Fruit fly (Drosophila melanogaster): ENCODE measurements around the gene CG9981.

CG9981 gene

dm6 chrX:16383667-16384515 lies 21.0 kb downstream of the CG9981 start:
- TF ChIP-seq Pif1B (GFP tag; optimal IDR thresholded peaks at IDR 0.05) (no peak), CG34367 (tag; optimal IDR thresholded peaks at IDR 0.05) (no peak), CG12605 (GFP tag; IDR thresholded peaks at IDR 0.05) (no peak), CG4496 (GFP tag; IDR thresholded peaks at IDR 0.05) (no peak), gl (tag; optimal IDR thresholded peaks at IDR 0.05) (no peak), D1 (tag; optimal IDR thresholded peaks at IDR 0.05) (no peak), Ets98B (GFP tag; IDR thresholded peaks at IDR 0.05) (no peak), CG13204 (GFP tag; optimal IDR thresholded peaks at IDR 0.05) (no peak), CG8159 (tag; optimal IDR thresholded peaks at IDR 0.05) (no peak), CG9948 (tag; optimal IDR thresholded peaks at IDR 0.05) (no peak), fd96Ca (GFP tag; IDR thresholded peaks at IDR 0.05) (no peak), CG14655 (GFP tag; optimal IDR thresholded peaks at IDR 0.05) (no peak), CG32121 (GFP tag; IDR thresholded peaks at IDR 0.05) (no peak), Snoo (tag; optimal IDR thresholded peaks at IDR 0.05) (no peak), CG15710 (tag; optimal IDR thresholded peaks at IDR 0.05) (no peak), CG10348 (GFP tag; IDR thresholded peaks at IDR 0.05) (no peak)

- TF ChIP-seq CG17806 (tag; optimal IDR thresholded peaks at IDR 0.05), result no peak
- no peak for TF ChIP-seq CG34367 (tag; optimal IDR thresholded peaks at IDR 0.05)
- no peak for TF ChIP-seq CG14655 (GFP tag; optimal IDR thresholded peaks at IDR 0.05)
Observed at dm6 chrX:16374059-16374458, 30.9 kb downstream of the CG9981 start.

dm6 chrX:16373541-16373940 lies 31.4 kb downstream of the CG9981 start:
- TF ChIP-seq CG8159 (tag; optimal IDR thresholded peaks at IDR 0.05) (no peak), CG15710 (tag; optimal IDR thresholded peaks at IDR 0.05) (peak; percentile 24), Snoo (tag; optimal IDR thresholded peaks at IDR 0.05) (no peak), fd96Ca (GFP tag; IDR thresholded peaks at IDR 0.05) (no peak), Ets98B (GFP tag; IDR thresholded peaks at IDR 0.05) (peak; percentile 75), rn (GFP tag; IDR thresholded peaks at IDR 0.05) (no peak), CG10348 (GFP tag; IDR thresholded peaks at IDR 0.05) (no peak), EcR (GFP tag; optimal IDR thresholded peaks at IDR 0.05) (no peak), Pif1A (GFP tag; optimal IDR thresholded peaks at IDR 0.05) (no peak), gl (tag; optimal IDR thresholded peaks at IDR 0.05) (no peak), CG14655 (GFP tag; optimal IDR thresholded peaks at IDR 0.05) (no peak), CG4496 (GFP tag; IDR thresholded peaks at IDR 0.05) (peak; percentile 71; the same call in 2 of the 3 replicates), CG8301 (tag; optimal IDR thresholded peaks at IDR 0.05) (no peak), CG17806 (tag; optimal IDR thresholded peaks at IDR 0.05) (peak; percentile 25), CG12605 (GFP tag; IDR thresholded peaks at IDR 0.05) (peak; percentile 67), CG32121 (GFP tag; IDR thresholded peaks at IDR 0.05) (peak; percentile 37; the same call in 1 of the 2 replicates), CG9948 (tag; optimal IDR thresholded peaks at IDR 0.05) (peak; percentile 3), Pif1B (GFP tag; optimal IDR thresholded peaks at IDR 0.05) (peak; percentile 39), CG13204 (GFP tag; optimal IDR thresholded peaks at IDR 0.05) (no peak), CG34367 (tag; optimal IDR thresholded peaks at IDR 0.05) (peak; percentile 39), D1 (tag; optimal IDR thresholded peaks at IDR 0.05) (no peak)

dm6 chrX:16372492-16373350 lies 32.2 kb downstream of the CG9981 start, which contains the start of gene Fur2:
Gene Fur2, plus strand, starts transcription at chrX:16373086.
- TF ChIP-seq CG12605 (GFP tag; IDR thresholded peaks at IDR 0.05) (peak; percentile 73), gl (tag; optimal IDR thresholded peaks at IDR 0.05) (peak; percentile 54), Pif1B (GFP tag; optimal IDR thresholded peaks at IDR 0.05) (no peak), EcR (GFP tag; optimal IDR thresholded peaks at IDR 0.05) (no peak)

- TF ChIP-seq D1 (tag; optimal IDR thresholded peaks at IDR 0.05) (peak; percentile 51), Pif1B (GFP tag; optimal IDR thresholded peaks at IDR 0.05) (peak; percentile 14), CG15710 (tag; optimal IDR thresholded peaks at IDR 0.05) (no peak), rn (GFP tag; IDR thresholded peaks at IDR 0.05) (no peak), CG17806 (tag; optimal IDR thresholded peaks at IDR 0.05) (peak; percentile 28)
Observed at dm6 chrX:16371923-16372322, 33.0 kb downstream of the CG9981 start.

- TF ChIP-seq CG8301 (tag; optimal IDR thresholded peaks at IDR 0.05) (no peak), CG12605 (GFP tag; IDR thresholded peaks at IDR 0.05) (no peak), CG9948 (tag; optimal IDR thresholded peaks at IDR 0.05) (no peak), Pif1B (GFP tag; optimal IDR thresholded peaks at IDR 0.05) (no peak), Pif1A (GFP tag; optimal IDR thresholded peaks at IDR 0.05) (no peak), EcR (GFP tag; optimal IDR thresholded peaks at IDR 0.05) (no peak), CG14655 (GFP tag; optimal IDR thresholded peaks at IDR 0.05) (no peak), CG4496 (GFP tag; IDR thresholded peaks at IDR 0.05) (no peak), Ets98B (GFP tag; IDR thresholded peaks at IDR 0.05) (no peak), CG32121 (GFP tag; IDR thresholded peaks at IDR 0.05) (no peak), CG10348 (GFP tag; IDR thresholded peaks at IDR 0.05) (no peak), Snoo (tag; optimal IDR thresholded peaks at IDR 0.05) (no peak), gl (tag; optimal IDR thresholded peaks at IDR 0.05) (no peak), rn (GFP tag; IDR thresholded peaks at IDR 0.05) (no peak), CG15710 (tag; optimal IDR thresholded peaks at IDR 0.05) (no peak), CG34367 (tag; optimal IDR thresholded peaks at IDR 0.05) (no peak), D1 (tag; optimal IDR thresholded peaks at IDR 0.05) (no peak), fd96Ca (GFP tag; IDR thresholded peaks at IDR 0.05) (no peak), CG13204 (GFP tag; optimal IDR thresholded peaks at IDR 0.05) (no peak), CG8159 (tag; optimal IDR thresholded peaks at IDR 0.05) (no peak)
Observed at dm6 chrX:16368585-16368984, 36.3 kb downstream of the CG9981 start.

All from whole organism, pupa.